ENCODE assay signal across 5 worm cellular contexts in genomic region chrIII:3405535-3405934, ce11.
TF ChIP-seq lines count a peak whose summit lies in the region.

Gene golg-4 (plus strand): TSS chrIII:3405568.

TF ChIP-seq in whole organism, L3 larva, 47 proteins besides CTCF, POLR2A, EP300 and RAD21:
- no peak for TF ChIP-seq mml-1 (tag; optimal IDR thresholded peaks at IDR 0.05; lab: Kevin White, UChicago)
- peak; percentile 54 for TF ChIP-seq ama-1 (optimal IDR thresholded peaks at IDR 0.05; lab: Kevin White, UChicago)
- no peak for TF ChIP-seq aly-2 (tag; optimal IDR thresholded peaks at IDR 0.05; lab: Kevin White, UChicago)
TF ChIP-seq in whole organism, L3 larva: peak in this region for 1.

TF ChIP-seq in whole organism, L4 larva, 104 proteins besides CTCF, POLR2A, EP300 and RAD21:
- peak; percentile 35 for TF ChIP-seq ama-1 (optimal IDR thresholded peaks at IDR 0.05; lab: Kevin White, UChicago)
- no peak for TF ChIP-seq lim-7 (GFP tag; IDR thresholded peaks at IDR 0.05; lab: Robert Waterston, UW)
- 0 out of 2 replicates have a peak, but pooled peaks have one; percentile 12 for TF ChIP-seq php-3 (GFP tag; IDR thresholded peaks at IDR 0.05; lab: Robert Waterston, UW)
- peak; percentile 29; the same call in 1 of the 2 replicates for TF ChIP-seq T26A8.4 (GFP tag; IDR thresholded peaks at IDR 0.05; lab: Robert Waterston, UW)

TF ChIP-seq in whole organism, late embryonic, 69 proteins besides CTCF, POLR2A, EP300 and RAD21:
- TF ChIP-seq ceh-48 (tag; optimal IDR thresholded peaks at IDR 0.05; lab: Kevin White, UChicago) (peak; percentile 12), nfya-1 (tag; optimal IDR thresholded peaks at IDR 0.05; lab: Kevin White, UChicago) (no peak), ceh-18 (tag; optimal IDR thresholded peaks at IDR 0.05; lab: Kevin White, UChicago) (no peak), ceh-19 (GFP tag; optimal IDR thresholded peaks at IDR 0.05; lab: Kevin White, UChicago) (no peak)

TF ChIP-seq in whole organism, midembryonic, 9 proteins besides CTCF, POLR2A, EP300 and RAD21:
- TF ChIP-seq T22C8.4 (GFP tag; IDR thresholded peaks at IDR 0.05; lab: Robert Waterston, UW): peak; percentile 68; the same call in 1 of the 2 replicates
- TF ChIP-seq klf-2 (GFP tag; conservative IDR thresholded peaks at IDR 0.05; lab: Robert Waterston, UW): no peak

TF ChIP-seq in whole organism, young adult, 124 proteins besides CTCF, POLR2A, EP300 and RAD21:
- no peak for TF ChIP-seq madf-8 (GFP tag; conservative IDR thresholded peaks at IDR 0.05; lab: Robert Waterston, UW)
- TF ChIP-seq ceh-100 (GFP tag; IDR thresholded peaks at IDR 0.05; lab: Robert Waterston, UW): no peak
- no peak for TF ChIP-seq Y95B8A.8 (GFP tag; IDR thresholded peaks at IDR 0.05; lab: Robert Waterston, UW)
- peak; percentile 14 for TF ChIP-seq repo-1 (tag; optimal IDR thresholded peaks at IDR 0.05; lab: Kevin White, UChicago)
